Fruit fly (Drosophila melanogaster): ENCODE results near the gene CG15357.

Gene CG15357

DNA sequence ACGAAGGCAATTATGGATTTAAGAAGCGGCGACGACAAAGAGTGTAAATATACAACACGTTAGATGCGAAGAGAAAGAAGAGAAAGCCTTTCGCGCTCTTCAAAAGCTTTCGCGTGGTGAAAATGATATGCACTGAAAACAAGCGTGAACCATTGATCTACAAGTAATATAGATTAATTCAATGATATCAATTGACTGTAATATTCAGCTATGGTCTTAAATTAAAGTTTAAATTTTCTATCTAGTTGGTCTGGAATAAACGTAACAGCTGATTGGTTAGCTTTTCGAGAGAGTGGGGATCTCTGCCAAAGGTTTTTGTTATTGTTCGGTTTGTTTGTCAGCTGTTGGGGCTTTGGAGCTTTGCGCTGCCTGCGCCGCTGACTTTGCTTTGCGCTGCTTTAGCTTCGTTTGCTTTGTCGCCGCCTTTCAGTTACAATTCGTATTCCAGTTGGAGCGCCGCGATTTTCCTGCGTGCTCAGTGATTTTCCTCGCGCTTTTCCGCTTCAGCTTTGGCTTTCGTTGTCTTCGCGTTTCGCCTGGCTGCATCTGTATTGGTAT lies 34.1 kb downstream of the CG15357 start (continued):
- TF ChIP-seq hb (GFP tag; IDR thresholded peaks at IDR 0.05; ENCODE audit: partially characterized antibody) (no peak), CG8478 (optimal IDR thresholded peaks at IDR 0.05) (no peak), NC2β (GFP tag; optimal IDR thresholded peaks at IDR 0.05) (no peak), CG1024 (GFP tag; IDR thresholded peaks at IDR 0.05) (no peak), klu (GFP tag; IDR thresholded peaks at IDR 0.05) (no peak), CG17186 (GFP tag; optimal IDR thresholded peaks at IDR 0.05) (no peak), CG3163 (GFP tag; optimal IDR thresholded peaks at IDR 0.05) (peak; percentile 81), Nf-YA (GFP tag; IDR thresholded peaks at IDR 0.05) (no peak), Atf-2 (GFP tag; optimal IDR thresholded peaks at IDR 0.05) (no peak), maf-S (GFP tag; optimal IDR thresholded peaks at IDR 0.05) (no peak), HLH54F (GFP tag; optimal IDR thresholded peaks at IDR 0.05) (no peak), CG2712 (tag; optimal IDR thresholded peaks at IDR 0.05) (peak; percentile 55), HmgZ (tag; optimal IDR thresholded peaks at IDR 0.05) (peak; percentile 10), tll (GFP tag; optimal IDR thresholded peaks at IDR 0.05) (no peak), GATAe (GFP tag; conservative IDR thresholded peaks at IDR 0.05) (no peak), ab (GFP tag; optimal IDR thresholded peaks at IDR 0.05) (no peak), tx (GFP tag; optimal IDR thresholded peaks at IDR 0.05) (no peak), Hand (GFP tag; optimal IDR thresholded peaks at IDR 0.05) (no peak), CG14050 (GFP tag; IDR thresholded peaks at IDR 0.05) (no peak), jumu (GFP tag; optimal IDR thresholded peaks at IDR 0.05) (no peak), chinmo (GFP tag; IDR thresholded peaks at IDR 0.05; ENCODE audit: partially characterized antibody) (peak; percentile 74; the same call in 1 of the 4 replicates), lilli (GFP tag; optimal IDR thresholded peaks at IDR 0.05) (peak; percentile 17), Max (GFP tag; optimal IDR thresholded peaks at IDR 0.05) (no peak), ato (GFP tag; IDR thresholded peaks at IDR 0.05; ENCODE audit: partially characterized antibody) (no peak), CG32767 (GFP tag; IDR thresholded peaks at IDR 0.05) (no peak), CG9876 (GFP tag; optimal IDR thresholded peaks at IDR 0.05) (no peak), NfI (GFP tag; optimal IDR thresholded peaks at IDR 0.05) (peak; percentile 7), Sin3A (optimal IDR thresholded peaks at IDR 0.05) (no peak), MBD-R2 (GFP tag; IDR thresholded peaks at IDR 0.05) (no peak), CG14965 (GFP tag; optimal IDR thresholded peaks at IDR 0.05; ENCODE audit: borderline replicate concordance) (no peak), Bdp1 (GFP tag; optimal IDR thresholded peaks at IDR 0.05) (no peak), CG4282 (GFP tag; optimal IDR thresholded peaks at IDR 0.05) (no peak), CG14860 (GFP tag; IDR thresholded peaks at IDR 0.05; ENCODE audit: partially characterized antibody) (no peak), H2.0 (GFP tag; IDR thresholded peaks at IDR 0.05) (no peak), CG3726 (GFP tag; IDR thresholded peaks at IDR 0.05) (no peak), sc (optimal IDR thresholded peaks at IDR 0.05) (no peak), sc (GFP tag; optimal IDR thresholded peaks at IDR 0.05) (peak; percentile 10), kni (GFP tag; optimal IDR thresholded peaks at IDR 0.05) (peak; percentile 10), CG16815 (GFP tag; optimal IDR thresholded peaks at IDR 0.05) (no peak), CG5953 (GFP tag; IDR thresholded peaks at IDR 0.05) (no peak), Camta (GFP tag; optimal IDR thresholded peaks at IDR 0.05) (no peak), CG4730 (GFP tag; IDR thresholded peaks at IDR 0.05) (no peak), cato (GFP tag; optimal IDR thresholded peaks at IDR 0.05; ENCODE audit: borderline replicate concordance) (no peak), HHEX (GFP tag; optimal IDR thresholded peaks at IDR 0.05) (peak; percentile 17), CG6813 (GFP tag; optimal IDR thresholded peaks at IDR 0.05) (peak; percentile 38), CG11695 (GFP tag; IDR thresholded peaks at IDR 0.05) (no peak), Jarid2 (GFP tag; optimal IDR thresholded peaks at IDR 0.05) (peak; percentile 81), CG14667 (GFP tag; IDR thresholded peaks at IDR 0.05) (no peak), p53 (GFP tag; optimal IDR thresholded peaks at IDR 0.05) (no peak), Gug (GFP tag; IDR thresholded peaks at IDR 0.05) (no peak), CG7928 (GFP tag; optimal IDR thresholded peaks at IDR 0.05) (no peak), CG10274 (GFP tag; optimal IDR thresholded peaks at IDR 0.05) (no peak)
